Worm (Caenorhabditis elegans) whole organism, young adult: ENCODE data around the gene cdc-25.3.
"Not testable (repeated sequence)": the region's sequence is repeated elsewhere in the genome, so short reads cannot be mapped to it uniquely, and the experiment has no call there.

Source experiments
- Y53F4B.3 ChIP-seq: fragments of 200-800 bp; sonication (Bioruptor generic); IDR thresholded peaks from 2 replicates; pipeline ENCODE4 v1.3.6; 2022; ENCODE audit warnings: missing genetic modification reagents, missing genetic modification characterization, missing compliant biosample characterization
- ama-1 ChIP-seq, 3 experiments: fragments of 150-350 bp in 1 of 3; sonication (generic microtip) in 2 of 3; optimal IDR thresholded peaks; 2 replicates each; lab custom pipeline; 2014 to 2018; ENCODE audit warnings: missing biosample characterization in 2 of 3, missing genetic modification characterization in 2 of 3, missing genetic modification reagents in 2 of 3
- aptf-2 ChIP-seq: fragments of 200-800 bp; sonication (Bioruptor generic); conservative IDR thresholded peaks from 2 replicates; pipeline ENCODE4 v1.3.6; 2022; ENCODE audit warnings: missing genetic modification reagents, missing genetic modification characterization, missing compliant biosample characterization
- cebp-2 ChIP-seq: fragments of 200-800 bp; sonication (Bioruptor generic); IDR thresholded peaks from 2 replicates; pipeline ENCODE4 v1.3.6; 2022; ENCODE audit warnings: missing genetic modification characterization, missing compliant biosample characterization
- hlh-26 ChIP-seq: fragments of 200-800 bp; sonication (Bioruptor generic); conservative IDR thresholded peaks from 2 replicates; pipeline ENCODE4 v1.3.6; 2022; ENCODE audit warnings: missing genetic modification reagents, missing genetic modification characterization, missing compliant biosample characterization
- hmg-1.2 ChIP-seq: fragments of 200-800 bp; sonication (Bioruptor generic); IDR thresholded peaks from 2 replicates; pipeline ENCODE4 v1.3.6; 2022; ENCODE audit warnings: missing genetic modification reagents, missing genetic modification characterization, missing compliant biosample characterization
- nhr-80 ChIP-seq: sonication (generic microtip); optimal IDR thresholded peaks from 2 replicates; lab custom pipeline; 2016; ENCODE audit warnings: missing genetic modification characterization, missing compliant biosample characterization

DNA sequence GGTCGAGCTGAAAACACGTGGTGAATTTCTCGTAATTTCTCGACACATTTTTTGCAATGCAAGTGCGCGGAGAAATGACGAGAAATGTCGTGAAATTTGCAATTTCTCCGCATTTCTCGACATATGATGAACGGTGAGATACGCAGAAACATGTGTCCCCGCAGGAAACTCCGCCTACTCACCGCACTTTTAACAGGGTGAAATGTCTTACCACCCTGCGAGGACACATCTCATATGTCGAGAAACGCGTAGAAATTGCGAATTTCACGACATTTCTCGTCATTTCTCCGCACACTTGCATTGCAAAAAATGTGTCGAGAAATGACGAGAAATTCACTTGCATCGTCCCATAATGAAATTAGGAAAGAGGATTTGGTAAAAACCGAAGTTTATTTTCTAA lies 16.7 kb downstream of the cdc-25.3 start:
- TF ChIP-seq ama-1 (optimal IDR thresholded peaks at IDR 0.05; lab: Kevin White, UChicago); ama-1 (GFP tag; optimal IDR thresholded peaks at IDR 0.05; lab: Kevin White, UChicago); hlh-26 (GFP tag; lab: Robert Waterston, UW); nhr-80 (tag; lab: Kevin White, UChicago); Y53F4B.3; cebp-2 (GFP tag; lab: Robert Waterston, UW): not testable (repeated sequence)
- TF ChIP-seq aptf-2 (GFP tag; lab: Robert Waterston, UW) (peak; percentile 55; the same call in 1 of the 2 replicates), hmg-1.2 (0 out of 2 replicates have a peak, but pooled peaks have one; percentile 42)
